Fruit fly (Drosophila melanogaster) whole organism, wandering third instar larva: ENCODE measurements around the gene Exo70.
A peak's percentile ranks its signal among the peaks of the same experiment; 100 is the strongest.

ENCODE experiments used
- CrebA ChIP-seq: fragments of 200-800 bp; sonication (Bioruptor generic); optimal IDR thresholded peaks from 2 replicates; lab custom pipeline; 2016; ENCODE audit warnings: missing biosample characterization, mild to moderate bottlenecking, missing genetic modification characterization, borderline replicate concordance
- N ChIP-seq: fragments of >200 bp; optimal IDR thresholded peaks from 2 replicates; lab custom pipeline; 2018; ENCODE audit warnings: missing biosample characterization, missing external identifiers, missing genetic modification characterization
- OdsH ChIP-seq: fragments of 200-800 bp; sonication (Bioruptor generic); optimal IDR thresholded peaks from 2 replicates; lab custom pipeline; 2016; ENCODE audit warnings: missing biosample characterization, mild to moderate bottlenecking, missing genetic modification characterization

DNA sequence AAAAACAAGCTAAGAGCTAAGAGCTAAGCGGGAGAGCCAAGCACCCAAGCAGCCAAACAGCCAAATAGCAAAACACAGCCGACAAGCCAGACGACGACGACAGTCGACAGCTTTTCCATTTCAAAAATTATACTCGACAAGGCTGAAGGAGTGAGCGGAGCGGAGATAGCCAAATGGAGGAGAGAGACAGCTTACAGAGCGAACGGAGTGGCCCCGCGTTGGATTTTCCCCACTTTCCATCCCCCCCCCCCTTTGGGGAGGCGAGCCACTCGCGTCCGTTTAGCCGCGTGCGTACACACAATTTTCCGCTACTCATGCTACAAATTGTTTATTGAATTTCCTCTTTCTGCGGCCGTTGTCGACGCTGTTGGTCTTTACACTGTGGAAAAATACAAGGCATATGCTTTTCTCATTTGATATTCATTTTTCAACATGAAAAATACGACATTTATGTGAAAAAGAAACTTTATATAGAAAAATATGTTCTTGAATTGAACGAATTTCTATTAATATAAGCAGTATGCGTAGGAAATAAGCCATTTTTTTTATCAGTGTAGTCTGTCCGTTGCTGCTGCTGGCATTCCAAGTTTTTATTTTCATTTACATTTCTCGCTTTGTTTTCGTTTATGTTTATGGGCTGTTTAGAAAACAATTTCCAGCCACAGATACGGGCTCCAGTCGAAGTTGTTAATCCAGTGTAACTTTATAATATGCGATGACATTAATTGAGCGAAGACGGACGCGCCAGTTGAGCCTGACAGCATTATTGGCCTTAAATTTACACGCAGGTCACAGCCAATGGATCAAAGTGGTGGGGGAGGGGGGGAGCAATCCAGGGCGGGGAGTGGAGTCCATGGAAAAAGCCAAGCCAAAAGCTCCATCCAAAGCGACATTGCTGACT lies 46.5 kb downstream of the Exo70 start:
- TF ChIP-seq N (GFP tag; lab: Kevin White, UChicago), result no peak
- no peak for TF ChIP-seq CrebA (GFP tag; lab: Kevin White, UChicago)
- TF ChIP-seq OdsH (GFP tag; lab: Kevin White, UChicago), result peak; percentile 84
